Worm (Caenorhabditis elegans): ENCODE data around the gene aak-2.

Gene aak-2

DNA sequence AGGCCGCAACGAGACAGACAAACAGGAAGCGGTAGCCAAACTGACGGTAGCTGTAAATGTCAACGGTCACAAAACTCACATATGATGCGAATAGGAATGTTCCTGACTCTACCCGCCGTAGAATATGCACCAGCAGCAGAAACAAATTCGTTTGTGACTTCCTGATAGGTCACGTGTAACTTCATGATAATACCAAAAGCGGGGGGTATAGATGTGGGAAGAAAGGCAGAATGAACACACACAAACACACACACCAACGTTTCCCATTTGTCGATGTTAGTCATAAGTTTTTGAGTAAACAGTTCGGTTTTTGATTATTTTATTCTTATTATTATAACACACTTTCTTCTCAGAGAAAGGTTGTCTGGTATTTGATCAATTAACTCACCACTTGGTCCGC lies 17.3 kb downstream of the aak-2 start:
- TF ChIP-seq elt-2 (tag; optimal IDR thresholded peaks at IDR 0.05), result peak; percentile 56
- no peak for TF ChIP-seq efl-1 (optimal IDR thresholded peaks at IDR 0.05)
- peak in 1 of 2 experiments; percentile 92 for TF ChIP-seq efl-1 (GFP tag; optimal IDR thresholded peaks at IDR 0.05 in 1 of 2)
- TF ChIP-seq lin-35 (GFP tag; optimal IDR thresholded peaks at IDR 0.05), result peak in 1 of 2 experiments; percentile 38
- TF ChIP-seq nhr-90 (tag; optimal IDR thresholded peaks at IDR 0.05; ENCODE audit: poor library complexity), result peak; percentile 6
- TF ChIP-seq lin-14 (GFP tag; optimal IDR thresholded peaks at IDR 0.05), result no peak

DNA sequence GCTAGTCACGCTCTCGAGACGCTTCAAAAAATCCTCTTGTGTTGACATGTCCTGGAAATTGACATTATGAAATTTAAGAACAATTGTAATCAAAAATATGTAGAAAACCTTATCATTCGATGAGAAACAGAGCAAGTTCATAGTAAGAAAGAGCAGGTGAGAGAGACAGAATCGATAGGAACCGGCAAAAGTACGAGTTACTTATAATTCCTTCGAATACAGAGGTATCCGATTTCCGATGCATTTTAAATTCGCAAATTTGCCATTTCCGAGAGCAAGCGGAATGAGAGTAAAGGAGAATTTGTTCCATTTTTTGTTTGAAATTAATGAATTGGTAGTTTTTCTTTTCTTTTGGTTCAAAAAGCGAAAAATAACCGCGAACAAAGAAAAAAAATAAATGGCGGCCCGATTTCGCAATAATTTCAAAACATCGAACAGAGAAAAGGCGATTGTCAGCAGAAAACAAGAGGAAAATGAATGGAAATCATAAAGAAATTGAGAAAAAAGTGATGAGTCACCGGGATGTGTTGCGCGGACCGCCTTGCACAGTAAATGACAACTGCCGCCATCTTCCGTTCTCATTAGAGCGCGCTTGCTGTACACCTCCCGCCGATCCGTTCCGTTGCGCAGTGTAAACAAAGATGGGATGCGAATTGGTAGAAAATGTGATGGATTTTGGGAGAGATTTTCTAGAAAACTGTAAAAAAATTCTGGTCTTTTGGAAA lies 17.9 kb downstream of the aak-2 start, which contains the start of gene cas-1:
Gene cas-1 (minus strand): TSS at position 51 of the 725 bp plus-strand sequence.
- no peak for TF ChIP-seq aha-1 (tag; optimal IDR thresholded peaks at IDR 0.05)
- TF ChIP-seq snu-23 (GFP tag; optimal IDR thresholded peaks at IDR 0.05), result peak; percentile 39
- peak in 1 of 2 experiments; percentile 31 for TF ChIP-seq lsy-2 (tag; optimal IDR thresholded peaks at IDR 0.05)
- TF ChIP-seq nhr-71 (tag; optimal IDR thresholded peaks at IDR 0.05), result peak; percentile 28
- peak; percentile 33 to 48 for TF ChIP-seq efl-1 (optimal IDR thresholded peaks at IDR 0.05)
- TF ChIP-seq efl-1 (GFP tag; optimal IDR thresholded peaks at IDR 0.05 in 1 of 2), result peak; percentile 25 to 91
- TF ChIP-seq lin-13 (GFP tag; optimal IDR thresholded peaks at IDR 0.05), result no peak
- TF ChIP-seq fkh-8 (tag; optimal IDR thresholded peaks at IDR 0.05), result peak; percentile 17
- TF ChIP-seq ets-5 (GFP tag; IDR thresholded peaks at IDR 0.05), result no peak
- TF ChIP-seq hlh-17 (GFP tag; optimal IDR thresholded peaks at IDR 0.05; ENCODE audit: borderline replicate concordance), result no peak
- TF ChIP-seq tlp-1 (tag; optimal IDR thresholded peaks at IDR 0.05), result no peak
- TF ChIP-seq F16B12.6 (tag; optimal IDR thresholded peaks at IDR 0.05), result no peak
- peak; percentile 42 for TF ChIP-seq fos-1 (tag; optimal IDR thresholded peaks at IDR 0.05)
- peak; percentile 19 for TF ChIP-seq nhr-20 (tag; optimal IDR thresholded peaks at IDR 0.05)
- TF ChIP-seq nhr-28 (tag; optimal IDR thresholded peaks at IDR 0.05), result no peak
- no peak for TF ChIP-seq xbp-1 (tag; optimal IDR thresholded peaks at IDR 0.05)
- TF ChIP-seq unc-98 (GFP tag; IDR thresholded peaks at IDR 0.05), result no peak
- TF ChIP-seq nhr-12 (tag; optimal IDR thresholded peaks at IDR 0.05), result no peak
- no peak for TF ChIP-seq nhr-19 (GFP tag; conservative IDR thresholded peaks at IDR 0.05)
- no peak for TF ChIP-seq fkh-10 (GFP tag; optimal IDR thresholded peaks at IDR 0.05)
- TF ChIP-seq zag-1 (tag; optimal IDR thresholded peaks at IDR 0.05), result no peak
- peak; percentile 88 for TF ChIP-seq lin-14 (GFP tag; optimal IDR thresholded peaks at IDR 0.05)
- no peak for TF ChIP-seq irx-1 (tag; optimal IDR thresholded peaks at IDR 0.05)
- no peak for TF ChIP-seq nhr-47 (tag; optimal IDR thresholded peaks at IDR 0.05)
- TF ChIP-seq sptf-1 (tag; optimal IDR thresholded peaks at IDR 0.05), result no peak
- TF ChIP-seq blmp-1 (tag; optimal IDR thresholded peaks at IDR 0.05), result peak; percentile 30
- TF ChIP-seq ceh-82 (tag; optimal IDR thresholded peaks at IDR 0.05), result peak in 1 of 3 experiments; percentile 38
- TF ChIP-seq unc-130 (tag; optimal IDR thresholded peaks at IDR 0.05), result no peak
- no peak for TF ChIP-seq aly-2 (tag; optimal IDR thresholded peaks at IDR 0.05)
- TF ChIP-seq C04F5.9 (tag; optimal IDR thresholded peaks at IDR 0.05), result no peak
- TF ChIP-seq snpc-4 (tag; optimal IDR thresholded peaks at IDR 0.05), result no peak
- no peak for TF ChIP-seq pax-3 (tag; optimal IDR thresholded peaks at IDR 0.05)
- no peak for TF ChIP-seq unc-30 (tag; optimal IDR thresholded peaks at IDR 0.05)
- TF ChIP-seq nhr-237 (tag; optimal IDR thresholded peaks at IDR 0.05), result no peak
- peak; percentile 3 to 50 (median 40) for TF ChIP-seq dpl-1 (GFP tag; optimal IDR thresholded peaks at IDR 0.05)
- TF ChIP-seq lin-35 (GFP tag; optimal IDR thresholded peaks at IDR 0.05), result peak; percentile 25 to 53
- TF ChIP-seq C16A3.4 (tag; optimal IDR thresholded peaks at IDR 0.05), result peak; percentile 3
- TF ChIP-seq zip-4 (GFP tag; optimal IDR thresholded peaks at IDR 0.05), result peak; percentile 85
- TF ChIP-seq skn-1 (tag; optimal IDR thresholded peaks at IDR 0.05), result peak; percentile 60
- TF ChIP-seq ceh-8 (GFP tag; optimal IDR thresholded peaks at IDR 0.05), result no peak
- TF ChIP-seq elt-2 (tag; optimal IDR thresholded peaks at IDR 0.05), result no peak
- peak; percentile 13 for TF ChIP-seq jun-1 (tag; optimal IDR thresholded peaks at IDR 0.05)
